Worm (Caenorhabditis elegans): Measurements from ENCODE around the gene pap-3.

Gene pap-3

ce11 chrII:11802451-11802850 is 13.9 kb downstream of the pap-3 start, which contains the start of gene F43G6.17:
F43G6.17 (plus strand) TSS chrII:11802751.
- TF ChIP-seq bed-3 (GFP tag; optimal IDR thresholded peaks at IDR 0.05) (no peak), nhr-2 (tag; optimal IDR thresholded peaks at IDR 0.05) (no peak), ceh-43 (GFP tag; optimal IDR thresholded peaks at IDR 0.05) (no peak), tbx-8 (GFP tag; optimal IDR thresholded peaks at IDR 0.05) (no peak), unc-62 (GFP tag; optimal IDR thresholded peaks at IDR 0.05) (no peak), lin-32 (GFP tag; optimal IDR thresholded peaks at IDR 0.05) (no peak), mep-1 (tag; optimal IDR thresholded peaks at IDR 0.05) (no peak), snpc-4 (tag; optimal IDR thresholded peaks at IDR 0.05) (no peak), ces-1 (GFP tag; optimal IDR thresholded peaks at IDR 0.05) (no peak), mls-2 (tag; optimal IDR thresholded peaks at IDR 0.05) (no peak), unc-120 (tag; optimal IDR thresholded peaks at IDR 0.05; ENCODE audit: poor library complexity, severe bottlenecking) (no peak), M03D4.4 (tag; optimal IDR thresholded peaks at IDR 0.05) (no peak), ztf-11 (tag; optimal IDR thresholded peaks at IDR 0.05) (no peak)

- TF ChIP-seq M03D4.4 (tag; optimal IDR thresholded peaks at IDR 0.05) (no peak), mls-2 (tag; optimal IDR thresholded peaks at IDR 0.05) (no peak), flh-1 (GFP tag; optimal IDR thresholded peaks at IDR 0.05) (no peak), sem-2 (GFP tag; optimal IDR thresholded peaks at IDR 0.05) (no peak)
These were observed 17.6 kb downstream of the pap-3 start, which contains the start of gene hda-5 for ce11 chrII:11798737-11799136. hda-5 (plus strand) TSS chrII:11799037.

ce11 chrII:11797194-11797593 is 19.2 kb downstream of the pap-3 start:
- TF ChIP-seq elt-1 (tag; optimal IDR thresholded peaks at IDR 0.05; ENCODE audit: borderline replicate concordance, insufficient read depth) (no peak), ceh-43 (GFP tag; optimal IDR thresholded peaks at IDR 0.05) (no peak), nhr-12 (tag; optimal IDR thresholded peaks at IDR 0.05) (no peak), elt-3 (tag; optimal IDR thresholded peaks at IDR 0.05) (no peak), blmp-1 (tag; optimal IDR thresholded peaks at IDR 0.05) (no peak), mls-2 (tag; optimal IDR thresholded peaks at IDR 0.05) (no peak), unc-39 (tag; optimal IDR thresholded peaks at IDR 0.05) (no peak), nhr-76 (tag; optimal IDR thresholded peaks at IDR 0.05) (no peak), zip-8 (tag; optimal IDR thresholded peaks at IDR 0.05) (no peak), nhr-237 (tag; optimal IDR thresholded peaks at IDR 0.05) (no peak), M03D4.4 (tag; optimal IDR thresholded peaks at IDR 0.05) (no peak), sptf-1 (tag; optimal IDR thresholded peaks at IDR 0.05) (no peak), unc-120 (tag; optimal IDR thresholded peaks at IDR 0.05; ENCODE audit: poor library complexity, severe bottlenecking) (no peak)

- TF ChIP-seq cnd-1 (tag; optimal IDR thresholded peaks at IDR 0.05) (peak; percentile 56), hlh-1 (tag; optimal IDR thresholded peaks at IDR 0.05) (peak; percentile 37), nhr-2 (tag; optimal IDR thresholded peaks at IDR 0.05) (peak; percentile 1), nhr-237 (tag; optimal IDR thresholded peaks at IDR 0.05) (no peak), lin-32 (GFP tag; optimal IDR thresholded peaks at IDR 0.05) (no peak), ztf-11 (tag; optimal IDR thresholded peaks at IDR 0.05) (no peak), unc-62 (GFP tag; optimal IDR thresholded peaks at IDR 0.05) (peak; percentile 26), blmp-1 (tag; optimal IDR thresholded peaks at IDR 0.05) (no peak), mep-1 (tag; optimal IDR thresholded peaks at IDR 0.05) (no peak)
These were observed 22.0 kb downstream of the pap-3 start for ce11 chrII:11794392-11794791.

- TF ChIP-seq tbx-8 (GFP tag; optimal IDR thresholded peaks at IDR 0.05) (no peak), unc-39 (tag; optimal IDR thresholded peaks at IDR 0.05) (no peak), nhr-2 (tag; optimal IDR thresholded peaks at IDR 0.05) (no peak), ham-2 (GFP tag; optimal IDR thresholded peaks at IDR 0.05) (no peak), snpc-4 (tag; optimal IDR thresholded peaks at IDR 0.05) (no peak)
These were observed 25.9 kb downstream of the pap-3 start, which contains the start of gene F43G6.4 for ce11 chrII:11790458-11790857. F43G6.4 (plus strand) TSS chrII:11790758.

- no peak for TF ChIP-seq nhr-28 (tag; optimal IDR thresholded peaks at IDR 0.05)
- TF ChIP-seq tbx-8 (GFP tag; optimal IDR thresholded peaks at IDR 0.05) = no peak
- TF ChIP-seq mab-5 (tag; optimal IDR thresholded peaks at IDR 0.05) = no peak
- TF ChIP-seq unc-62 (GFP tag; optimal IDR thresholded peaks at IDR 0.05) = no peak
- TF ChIP-seq elt-1 (tag; optimal IDR thresholded peaks at IDR 0.05; ENCODE audit: borderline replicate concordance, insufficient read depth) = no peak
- no peak for TF ChIP-seq drap-1 (GFP tag; optimal IDR thresholded peaks at IDR 0.05)
- no peak for TF ChIP-seq ceh-39 (tag; optimal IDR thresholded peaks at IDR 0.05)
These were observed 28.4 kb downstream of the pap-3 start for ce11 chrII:11788025-11788424.
